Worm (Caenorhabditis elegans) whole organism, L3 larva: ENCODE measurements around the gene pes-9.

Experiments used
- ceh-16 ChIP-seq: sonication (generic microtip); optimal IDR thresholded peaks from 2 replicates; lab custom pipeline; 2017; ENCODE audit warnings: missing biosample characterization, missing genetic modification characterization
- skn-1 ChIP-seq: fragments of 150-350 bp; optimal IDR thresholded peaks from 2 replicates; lab custom pipeline; 2014; ENCODE audit warnings: missing biosample characterization, missing genetic modification characterization

- TF ChIP-seq skn-1 (tag; lab: Kevin White, UChicago) (no peak), ceh-16 (no peak)
These were observed 37.5 kb downstream of the pes-9 start, which contains the start of gene srt-32 for ce11 chrV:14559312-14559711.
